Worm (Caenorhabditis elegans) whole organism, young adult: ENCODE data around the gene Y37D8A.8.

ENCODE experiments used
- F10E7.11 ChIP-seq: sonication (generic microtip); optimal IDR thresholded peaks from 2 replicates; lab custom pipeline; 2017; ENCODE audit warnings: mild to moderate bottlenecking, missing genetic modification characterization, moderate library complexity, missing compliant biosample characterization
- F33H1.4 ChIP-seq: fragments of 200-800 bp; sonication (Bioruptor generic); IDR thresholded peaks from 2 replicates; pipeline ENCODE4 v1.3.6; 2022; ENCODE audit warnings: missing genetic modification reagents, missing genetic modification characterization, missing compliant biosample characterization
- atf-7 ChIP-seq: sonication (generic microtip); optimal IDR thresholded peaks from 2 replicates; lab custom pipeline; 2017; ENCODE audit warnings: mild to moderate bottlenecking, missing genetic modification characterization, missing compliant biosample characterization
- dox-1 ChIP-seq: fragments of 200-800 bp; sonication (Bioruptor generic); IDR thresholded peaks from 2 replicates; pipeline ENCODE4 v1.3.6; 2022; ENCODE audit warnings: missing genetic modification reagents, missing genetic modification characterization, missing compliant biosample characterization
- gei-17 ChIP-seq: fragments of 200-800 bp; sonication (Bioruptor generic); optimal IDR thresholded peaks from 2 replicates; lab custom pipeline; 2018; ENCODE audit warnings: mild to moderate bottlenecking, missing genetic modification characterization, missing compliant biosample characterization
- madf-6 ChIP-seq: fragments of 200-800 bp; sonication (Bioruptor generic); IDR thresholded peaks from 2 replicates; pipeline ENCODE4 v1.3.6; 2022; ENCODE audit warnings: missing genetic modification reagents, missing genetic modification characterization, missing compliant biosample characterization
- mel-28 ChIP-seq: sonication (generic microtip); optimal IDR thresholded peaks from 2 replicates; lab custom pipeline; 2016; ENCODE audit warnings: borderline replicate concordance, mild to moderate bottlenecking, missing genetic modification characterization, missing compliant biosample characterization
- pha-4 ChIP-seq: fragments of 150-350 bp; sonication (generic microtip); optimal IDR thresholded peaks from 2 replicates; lab custom pipeline; 2014; ENCODE audit warnings: missing biosample characterization, missing genetic modification reagents, missing genetic modification characterization
- rpc-1 ChIP-seq, 2 experiments: fragments of 150-350 bp in 1 of 2; sonication (generic microtip) in 1 of 2; optimal IDR thresholded peaks; 2 replicates each; lab custom pipeline; 2014 to 2018; ENCODE audit warnings: missing biosample characterization in 1 of 2, missing genetic modification characterization in 1 of 2, missing genetic modification reagents in 1 of 2, missing genotype in 1 of 2
- snpc-1.3 ChIP-seq: sonication (generic microtip); optimal IDR thresholded peaks from 2 replicates; lab custom pipeline; 2017; ENCODE audit warnings: missing genetic modification characterization, mild to moderate bottlenecking, missing compliant biosample characterization, antibody characterized with exemption, moderate library complexity, missing genotype, missing genetic modification reagents; ENCODE audit not compliant: insufficient read depth
- snpc-4 ChIP-seq, 5 experiments: fragments of 150-350 bp in 1 of 5; sonication (generic microtip) in 4 of 5; optimal IDR thresholded peaks; 2 replicates each; lab custom pipeline; 2014 to 2018; ENCODE audit warnings: missing genetic modification characterization in 5 of 5, missing biosample characterization in 3 of 5, antibody characterized with exemption in 2 of 5, mild to moderate bottlenecking in 2 of 5, missing compliant biosample characterization in 2 of 5, missing genotype in 2 of 5, moderate library complexity in 2 of 5, missing genetic modification reagents in 1 of 5

DNA sequence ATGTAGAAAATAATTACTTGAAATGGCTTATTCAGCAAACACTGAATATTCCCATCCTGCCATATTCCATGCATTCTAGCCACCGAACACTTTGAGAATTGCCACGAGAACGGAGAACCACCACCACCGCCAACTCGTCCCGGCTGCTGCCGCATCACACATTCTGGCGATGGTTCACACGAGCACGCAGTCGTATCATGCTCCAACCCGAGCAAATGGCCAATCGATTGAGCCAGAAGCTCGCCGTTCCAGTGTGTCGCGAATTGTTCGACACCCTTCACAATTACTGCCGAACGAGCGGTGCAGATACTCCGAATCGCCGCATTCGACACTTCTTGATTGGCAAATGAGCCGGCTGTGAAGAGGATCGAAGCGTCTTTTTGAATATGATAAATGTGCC lies 20.4 kb downstream of the Y37D8A.8 start:
- no peak for TF ChIP-seq pha-4 (tag; lab: Kevin White, UChicago)
- no peak for TF ChIP-seq mel-28 (tag; lab: Kevin White, UChicago)
- no peak for TF ChIP-seq F33H1.4 (GFP tag; lab: Robert Waterston, UW)
- TF ChIP-seq gei-17 (GFP tag; lab: Kevin White, UChicago) = no peak
- TF ChIP-seq snpc-4 (GFP tag; optimal IDR thresholded peaks at IDR 0.05; lab: Kevin White, UChicago) = no peak
- TF ChIP-seq snpc-4 (tag; optimal IDR thresholded peaks at IDR 0.05; lab: Kevin White, UChicago) = no peak
- TF ChIP-seq madf-6 (GFP tag; lab: Robert Waterston, UW) = no peak
- TF ChIP-seq snpc-1.3 = no peak
- no peak for TF ChIP-seq rpc-1 (optimal IDR thresholded peaks at IDR 0.05; lab: Kevin White, UChicago)
- TF ChIP-seq rpc-1 (tag; optimal IDR thresholded peaks at IDR 0.05; lab: Kevin White, UChicago) = no peak
- TF ChIP-seq dox-1 (GFP tag; lab: Robert Waterston, UW) = no peak
- TF ChIP-seq atf-7 (tag; lab: Kevin White, UChicago) = no peak
- no peak for TF ChIP-seq F10E7.11
